Worm (Caenorhabditis elegans) whole organism, late embryonic: Measurements from ENCODE around the gene ZK1251.3.
A peak's percentile ranks its signal among the peaks of the same experiment; 100 is the strongest.

Experiments
- C08G9.2 ChIP-seq: sonication (generic microtip); optimal IDR thresholded peaks from 2 replicates; lab custom pipeline; 2016; ENCODE audit warnings: mild to moderate bottlenecking, missing genetic modification characterization, moderate library complexity, missing compliant biosample characterization
- C38D4.7 ChIP-seq: fragments of 200-800 bp; sonication (Bioruptor generic); optimal IDR thresholded peaks from 2 replicates; lab custom pipeline; 2018; ENCODE audit warnings: mild to moderate bottlenecking, missing genetic modification characterization, moderate library complexity, missing compliant biosample characterization
- F13H6.1 ChIP-seq: sonication (generic microtip); optimal IDR thresholded peaks from 2 replicates; lab custom pipeline; 2016; ENCODE audit warnings: missing genetic modification characterization, missing compliant biosample characterization
- Y22D7AL.16 ChIP-seq: sonication (generic microtip); optimal IDR thresholded peaks from 2 replicates; lab custom pipeline; 2016; ENCODE audit warnings: missing genetic modification characterization, missing compliant biosample characterization
- ama-1 ChIP-seq: fragments of 150-350 bp; optimal IDR thresholded peaks from 2 replicates; lab custom pipeline; 2014
- ceh-14 ChIP-seq: sonication (generic microtip); optimal IDR thresholded peaks from 2 replicates; lab custom pipeline; 2016; ENCODE audit warnings: missing genotype, missing genetic modification characterization, missing compliant biosample characterization
- ceh-22 ChIP-seq: sonication (generic microtip); optimal IDR thresholded peaks from 2 replicates; lab custom pipeline; 2017; ENCODE audit warnings: missing biosample characterization, missing genetic modification characterization
- ceh-24 ChIP-seq: sonication (generic microtip); optimal IDR thresholded peaks from 2 replicates; lab custom pipeline; 2016; ENCODE audit warnings: mild to moderate bottlenecking, missing genetic modification characterization, missing compliant biosample characterization
- ceh-31 ChIP-seq: sonication (generic microtip); optimal IDR thresholded peaks from 2 replicates; lab custom pipeline; 2016; ENCODE audit warnings: missing genetic modification characterization, missing compliant biosample characterization
- ceh-45 ChIP-seq: fragments of 200-800 bp; sonication (Bioruptor generic); IDR thresholded peaks from 2 replicates; pipeline ENCODE4 v1.3.6; 2022; ENCODE audit warnings: missing genetic modification reagents, missing genetic modification characterization, missing compliant biosample characterization
- ceh-48 ChIP-seq: sonication (generic microtip); optimal IDR thresholded peaks from 2 replicates; lab custom pipeline; 2016; ENCODE audit warnings: missing genetic modification characterization, inconsistent platforms, missing compliant biosample characterization
- ceh-9 ChIP-seq: sonication (generic microtip); optimal IDR thresholded peaks from 2 replicates; lab custom pipeline; 2016; ENCODE audit warnings: mild to moderate bottlenecking, missing genetic modification characterization, inconsistent platforms, missing compliant biosample characterization
- dmd-4 ChIP-seq: sonication (generic microtip); optimal IDR thresholded peaks from 2 replicates; lab custom pipeline; 2016; ENCODE audit warnings: borderline replicate concordance, missing genetic modification characterization, missing compliant biosample characterization
- dve-1 ChIP-seq: sonication (generic microtip); optimal IDR thresholded peaks from 2 replicates; lab custom pipeline; 2017; ENCODE audit warnings: antibody characterized with exemption, mild to moderate bottlenecking, missing genetic modification characterization, missing compliant biosample characterization
- elt-2 ChIP-seq: sonication (generic microtip); optimal IDR thresholded peaks from 2 replicates; lab custom pipeline; 2016; ENCODE audit warnings: missing genetic modification reagents, missing genetic modification characterization, missing compliant biosample characterization
- elt-4 ChIP-seq: sonication (generic microtip); optimal IDR thresholded peaks from 2 replicates; lab custom pipeline; 2016; ENCODE audit warnings: missing genetic modification characterization, missing compliant biosample characterization
- ets-4 ChIP-seq: sonication (generic microtip); optimal IDR thresholded peaks from 2 replicates; lab custom pipeline; 2016; ENCODE audit warnings: missing genetic modification characterization, missing compliant biosample characterization
- fkh-10 ChIP-seq: fragments of 150-350 bp; optimal IDR thresholded peaks from 2 replicates; lab custom pipeline; 2014; ENCODE audit warnings: missing biosample characterization, missing genetic modification reagents, missing genetic modification characterization
- gmeb-2 ChIP-seq: sonication (generic microtip); optimal IDR thresholded peaks from 2 replicates; lab custom pipeline; 2016; ENCODE audit warnings: missing genetic modification characterization, inconsistent platforms, missing compliant biosample characterization
- hlh-13 ChIP-seq: fragments of 200-800 bp; sonication (Bioruptor generic); optimal IDR thresholded peaks from 2 replicates; lab custom pipeline; 2018; ENCODE audit warnings: mild to moderate bottlenecking, missing genetic modification characterization, missing compliant biosample characterization
- hlh-15 ChIP-seq: sonication (generic microtip); optimal IDR thresholded peaks from 2 replicates; lab custom pipeline; 2016; ENCODE audit warnings: missing genetic modification characterization, missing compliant biosample characterization
- hlh-30 ChIP-seq: sonication (generic microtip); optimal IDR thresholded peaks from 2 replicates; lab custom pipeline; 2017; ENCODE audit warnings: antibody characterized with exemption, missing genetic modification characterization, missing compliant biosample characterization; ENCODE audit not compliant: insufficient read depth
- hlh-6 ChIP-seq: sonication (generic microtip); optimal IDR thresholded peaks from 2 replicates; lab custom pipeline; 2016; ENCODE audit warnings: missing genotype, missing genetic modification characterization, missing compliant biosample characterization
- hlh-8 ChIP-seq: sonication (generic microtip); optimal IDR thresholded peaks from 2 replicates; lab custom pipeline; 2016; ENCODE audit warnings: missing genotype, missing genetic modification characterization, missing compliant biosample characterization
- npax-4 ChIP-seq: sonication (generic microtip); optimal IDR thresholded peaks from 2 replicates; lab custom pipeline; 2016; ENCODE audit warnings: missing genetic modification characterization, missing compliant biosample characterization
- pat-9 ChIP-seq: fragments of 200-800 bp; sonication (Bioruptor generic); optimal IDR thresholded peaks from 2 replicates; lab custom pipeline; 2018; ENCODE audit warnings: mild to moderate bottlenecking, missing genetic modification characterization, moderate library complexity, missing compliant biosample characterization
- pax-1 ChIP-seq: fragments of 150-350 bp; optimal IDR thresholded peaks from 2 replicates; lab custom pipeline; 2014; ENCODE audit warnings: missing biosample characterization, missing genetic modification characterization
- pha-2 ChIP-seq: sonication (generic microtip); optimal IDR thresholded peaks from 2 replicates; lab custom pipeline; 2017; ENCODE audit warnings: mild to moderate bottlenecking, missing genetic modification characterization, missing compliant biosample characterization
- pha-4 ChIP-seq: fragments of 150-350 bp; optimal IDR thresholded peaks from 2 replicates; lab custom pipeline; 2018; ENCODE audit warnings: missing biosample characterization, missing genetic modification reagents, missing genetic modification characterization
- pqm-1 ChIP-seq: sonication (generic microtip); optimal IDR thresholded peaks from 2 replicates; lab custom pipeline; 2016; ENCODE audit warnings: missing genetic modification characterization, missing compliant biosample characterization
- pros-1 ChIP-seq: fragments of 150-350 bp; optimal IDR thresholded peaks from 2 replicates; lab custom pipeline; 2014; ENCODE audit warnings: missing biosample characterization, missing genetic modification reagents, missing genetic modification characterization
- tbx-7 ChIP-seq: sonication (generic microtip); optimal IDR thresholded peaks from 2 replicates; lab custom pipeline; 2016; ENCODE audit warnings: missing genotype, missing genetic modification characterization, missing compliant biosample characterization
- unc-3 ChIP-seq, 2 experiments: fragments of 200-800 bp in 1 of 2; sonication (Bioruptor generic) in 1 of 2; sonication (generic microtip) in 1 of 2; conservative IDR thresholded peaks in 1 of 2; optimal IDR thresholded peaks in 1 of 2; 2 replicates each; pipeline versions ENCODE4 v1.3.6 to Lab custom; 2016 to 2022; ENCODE audit warnings: missing compliant biosample characterization in 2 of 2, missing genetic modification characterization in 2 of 2, missing genetic modification reagents in 1 of 2
- unc-42 ChIP-seq: sonication (generic microtip); optimal IDR thresholded peaks from 2 replicates; lab custom pipeline; 2016; ENCODE audit warnings: missing genotype, missing genetic modification characterization, missing compliant biosample characterization

Gene ZK1251.3

ce11 chrIV:9647789-9648361, 35.6 kb upstream of the ZK1251.3 start, which contains the start of gene amph-1 (continued):
- TF ChIP-seq dve-1 (tag; lab: Kevin White, UChicago) (peak; percentile 0), hlh-8 (tag; lab: Kevin White, UChicago) (no peak), C38D4.7 (no peak), npax-4 (tag; lab: Kevin White, UChicago) (no peak), ceh-22 (tag; lab: Kevin White, UChicago) (no peak), C08G9.2 (tag; lab: Kevin White, UChicago) (no peak), ceh-45 (GFP tag; lab: Robert Waterston, UW) (no peak), dmd-4 (no peak), ama-1 (no peak), fkh-10 (GFP tag; lab: Kevin White, UChicago) (no peak), tbx-7 (tag; lab: Kevin White, UChicago) (no peak)

ce11 chrIV:9648682-9649081, 34.8 kb upstream of the ZK1251.3 start, which contains the start of gene srm-3:
Gene srm-3, plus strand, starts transcription at chrIV:9648982.
- no peak for TF ChIP-seq C38D4.7

ce11 chrIV:9651234-9651633, 32.2 kb upstream of the ZK1251.3 start, which contains the start of gene chca-1:
Gene chca-1, plus strand, starts transcription at chrIV:9651394.
- TF ChIP-seq elt-2 (tag; lab: Kevin White, UChicago): peak; percentile 69
- TF ChIP-seq dmd-4: no peak

ce11 chrIV:9653184-9653583, 30.3 kb upstream of the ZK1251.3 start, which contains the start of gene F58G6.3:
Gene F58G6.3, plus strand, starts transcription at chrIV:9653535.
- TF ChIP-seq dmd-4: no peak
- TF ChIP-seq dve-1 (tag; lab: Kevin White, UChicago): no peak
- TF ChIP-seq pros-1 (tag; lab: Kevin White, UChicago): no peak
- TF ChIP-seq pha-2 (tag; lab: Kevin White, UChicago): no peak
- TF ChIP-seq unc-42 (tag; lab: Kevin White, UChicago): no peak
- TF ChIP-seq pat-9: no peak
- TF ChIP-seq hlh-13 (GFP tag; lab: Kevin White, UChicago): no peak
- TF ChIP-seq Y22D7AL.16 (tag; lab: Kevin White, UChicago): no peak
- no peak for TF ChIP-seq fkh-10 (GFP tag; lab: Kevin White, UChicago)
- TF ChIP-seq ets-4 (tag; lab: Kevin White, UChicago): no peak
- no peak for TF ChIP-seq ceh-22 (tag; lab: Kevin White, UChicago)
- no peak for TF ChIP-seq ceh-48 (tag; lab: Kevin White, UChicago)
- TF ChIP-seq F13H6.1 (tag; lab: Kevin White, UChicago): no peak
- no peak for TF ChIP-seq hlh-30 (tag; lab: Kevin White, UChicago)
- no peak for TF ChIP-seq ceh-24 (tag; lab: Kevin White, UChicago)
- TF ChIP-seq unc-3 (GFP tag; conservative IDR thresholded peaks at IDR 0.05; lab: Robert Waterston, UW): no peak
- no peak for TF ChIP-seq unc-3 (tag; optimal IDR thresholded peaks at IDR 0.05; lab: Kevin White, UChicago)
- no peak for TF ChIP-seq ceh-9
- no peak for TF ChIP-seq pqm-1 (tag; lab: Kevin White, UChicago)
- no peak for TF ChIP-seq gmeb-2 (tag; lab: Kevin White, UChicago)

- TF ChIP-seq ceh-45 (GFP tag; lab: Robert Waterston, UW): no peak
- TF ChIP-seq unc-3 (GFP tag; conservative IDR thresholded peaks at IDR 0.05; lab: Robert Waterston, UW): no peak
- no peak for TF ChIP-seq unc-3 (tag; optimal IDR thresholded peaks at IDR 0.05; lab: Kevin White, UChicago)
- no peak for TF ChIP-seq pha-4 (tag; lab: Kevin White, UChicago)
- TF ChIP-seq elt-4 (tag; lab: Kevin White, UChicago): no peak
- no peak for TF ChIP-seq hlh-6 (tag; lab: Kevin White, UChicago)
- TF ChIP-seq ceh-14 (tag; lab: Kevin White, UChicago): no peak
- no peak for TF ChIP-seq hlh-15 (tag; lab: Kevin White, UChicago)
- no peak for TF ChIP-seq tbx-7 (tag; lab: Kevin White, UChicago)
- no peak for TF ChIP-seq ets-4 (tag; lab: Kevin White, UChicago)
- no peak for TF ChIP-seq pax-1 (tag; lab: Kevin White, UChicago)
- no peak for TF ChIP-seq ceh-31 (tag; lab: Kevin White, UChicago)
Observed at ce11 chrIV:9654017-9654416, 29.4 kb upstream of the ZK1251.3 start, which contains the start of gene F58G6.7. Gene F58G6.7, plus strand, starts transcription at chrIV:9654317.
